Worm (Caenorhabditis elegans) whole organism, L2 larva: Measurements from ENCODE around the gene spe-39.

Experiments
- C34F6.9 ChIP-seq: fragments of 150-350 bp; optimal IDR thresholded peaks from 2 replicates; lab custom pipeline; 2014; ENCODE audit warnings: missing biosample characterization, missing genetic modification characterization
- F13H6.1 ChIP-seq: sonication (generic microtip); optimal IDR thresholded peaks from 2 replicates; lab custom pipeline; 2016; ENCODE audit warnings: missing genetic modification characterization, missing compliant biosample characterization
- ZK546.5 ChIP-seq: sonication (generic microtip); optimal IDR thresholded peaks from 2 replicates; lab custom pipeline; 2017; ENCODE audit warnings: missing biosample characterization, missing genetic modification characterization
- alr-1 ChIP-seq: fragments of 150-350 bp; optimal IDR thresholded peaks from 2 replicates; lab custom pipeline; 2014; ENCODE audit warnings: missing biosample characterization, missing genetic modification characterization
- aly-2 ChIP-seq: fragments of 150-350 bp; optimal IDR thresholded peaks from 2 replicates; lab custom pipeline; 2014; ENCODE audit warnings: missing biosample characterization, missing genetic modification characterization
- ama-1 ChIP-seq: fragments of 150-350 bp; optimal IDR thresholded peaks from 2 replicates; lab custom pipeline; 2018; ENCODE audit warnings: inconsistent platforms
- blmp-1 ChIP-seq: sonication (generic microtip); optimal IDR thresholded peaks from 2 replicates; lab custom pipeline; 2017; ENCODE audit warnings: missing genetic modification characterization, mild to moderate bottlenecking, missing compliant biosample characterization, antibody characterized with exemption, moderate library complexity; ENCODE audit not compliant: insufficient read depth
- ceh-82 ChIP-seq: fragments of 150-350 bp; optimal IDR thresholded peaks from 2 replicates; lab custom pipeline; 2014; ENCODE audit warnings: missing biosample characterization, missing genetic modification characterization
- egl-27 ChIP-seq: sonication (generic microtip); optimal IDR thresholded peaks from 3 replicates; lab custom pipeline; 2017; ENCODE audit warnings: missing biosample characterization, missing genetic modification reagents, missing genetic modification characterization
- elt-3 ChIP-seq: sonication (generic microtip); optimal IDR thresholded peaks from 2 replicates; lab custom pipeline; 2017; ENCODE audit warnings: missing biosample characterization, missing genetic modification characterization
- gmeb-1 ChIP-seq: fragments of 150-350 bp; optimal IDR thresholded peaks from 2 replicates; lab custom pipeline; 2014; ENCODE audit warnings: missing biosample characterization, missing genetic modification characterization
- lin-11 ChIP-seq: fragments of 150-350 bp; sonication (generic microtip); optimal IDR thresholded peaks from 2 replicates; lab custom pipeline; 2014; ENCODE audit warnings: missing biosample characterization, missing genetic modification characterization, inconsistent platforms, mixed read lengths
- lin-13 ChIP-seq: fragments of 150-350 bp; optimal IDR thresholded peaks from 2 replicates; lab custom pipeline; 2014; ENCODE audit warnings: missing biosample characterization, missing genetic modification reagents, missing genetic modification characterization
- lsy-2 ChIP-seq, 2 experiments: fragments of 150-350 bp in 1 of 2; sonication (generic microtip) in 1 of 2; optimal IDR thresholded peaks; 2 replicates each; lab custom pipeline; 2014 to 2017; ENCODE audit warnings: missing biosample characterization in 2 of 2, missing genetic modification characterization in 2 of 2
- mab-5 ChIP-seq: fragments of 150-350 bp; optimal IDR thresholded peaks from 2 replicates; lab custom pipeline; 2014; ENCODE audit warnings: missing biosample characterization, missing genetic modification characterization
- mbf-1 ChIP-seq: sonication (generic microtip); optimal IDR thresholded peaks from 2 replicates; lab custom pipeline; 2017; ENCODE audit warnings: missing biosample characterization, missing genetic modification characterization
- mdl-1 ChIP-seq, 2 experiments: fragments of 150-350 bp in 1 of 2; sonication (generic microtip) in 1 of 2; optimal IDR thresholded peaks; 2 replicates each; lab custom pipeline; 2017; ENCODE audit warnings: missing biosample characterization in 2 of 2, missing genetic modification characterization in 2 of 2
- nhr-10 ChIP-seq: sonication (generic microtip); optimal IDR thresholded peaks from 2 replicates; lab custom pipeline; 2017; ENCODE audit warnings: missing biosample characterization, missing genetic modification characterization
- nhr-12 ChIP-seq: fragments of 150-350 bp; optimal IDR thresholded peaks from 2 replicates; lab custom pipeline; 2014; ENCODE audit warnings: missing biosample characterization, missing genetic modification characterization
- nhr-129 ChIP-seq: fragments of 150-350 bp; optimal IDR thresholded peaks from 2 replicates; lab custom pipeline; 2014; ENCODE audit warnings: missing biosample characterization, missing genetic modification characterization
- nhr-21 ChIP-seq: fragments of 150-350 bp; optimal IDR thresholded peaks from 2 replicates; lab custom pipeline; 2014; ENCODE audit warnings: missing biosample characterization, missing genetic modification characterization
- nhr-25 ChIP-seq: fragments of 150-350 bp; sonication (generic microtip); optimal IDR thresholded peaks from 3 replicates; lab custom pipeline; 2014; ENCODE audit warnings: missing biosample characterization, missing genetic modification characterization
- nhr-6 ChIP-seq: fragments of 150-350 bp; optimal IDR thresholded peaks from 2 replicates; lab custom pipeline; 2014; ENCODE audit warnings: missing biosample characterization, missing genetic modification characterization
- nhr-77 ChIP-seq: fragments of 150-350 bp; optimal IDR thresholded peaks from 2 replicates; lab custom pipeline; 2014; ENCODE audit warnings: missing biosample characterization, missing genetic modification characterization
- peb-1 ChIP-seq: fragments of 150-350 bp; optimal IDR thresholded peaks from 2 replicates; lab custom pipeline; 2014; ENCODE audit warnings: missing biosample characterization, missing genetic modification characterization
- skn-1 ChIP-seq: sonication (generic microtip); optimal IDR thresholded peaks from 2 replicates; lab custom pipeline; 2017; ENCODE audit warnings: missing biosample characterization, missing genetic modification characterization
- sma-3 ChIP-seq: sonication (generic microtip); optimal IDR thresholded peaks from 2 replicates; lab custom pipeline; 2016; ENCODE audit warnings: missing genetic modification reagents, missing genetic modification characterization, missing compliant biosample characterization
- sma-9 ChIP-seq, 2 experiments: fragments of 150-350 bp in 1 of 2; sonication (generic microtip) in 1 of 2; optimal IDR thresholded peaks; 2 replicates each; lab custom pipeline; 2014 to 2016; ENCODE audit warnings: missing genetic modification characterization in 2 of 2, mild to moderate bottlenecking in 1 of 2, missing biosample characterization in 1 of 2, missing compliant biosample characterization in 1 of 2, missing genetic modification reagents in 1 of 2, moderate library complexity in 1 of 2
- snpc-4 ChIP-seq: fragments of 150-350 bp; optimal IDR thresholded peaks from 2 replicates; lab custom pipeline; 2014; ENCODE audit warnings: missing biosample characterization, missing genetic modification characterization
- unc-62 ChIP-seq: fragments of 150-350 bp; optimal IDR thresholded peaks from 2 replicates; lab custom pipeline; 2014; ENCODE audit warnings: missing biosample characterization, missing genetic modification reagents, missing genetic modification characterization
- ztf-11 ChIP-seq: sonication (generic microtip); optimal IDR thresholded peaks from 2 replicates; lab custom pipeline; 2017; ENCODE audit warnings: missing biosample characterization, missing genetic modification characterization
- ztf-4 ChIP-seq: fragments of 150-350 bp; optimal IDR thresholded peaks from 2 replicates; lab custom pipeline; 2014; ENCODE audit warnings: missing biosample characterization, missing genetic modification characterization

The spe-39 gene

ce11 chrV:6736108-6736507, 49.1 kb upstream of the spe-39 start:
- TF ChIP-seq nhr-25 = peak; percentile 51
- TF ChIP-seq mbf-1 (tag; lab: Kevin White, UChicago) = no peak
- TF ChIP-seq ZK546.5 (tag; lab: Kevin White, UChicago) = no peak
- TF ChIP-seq, all 48 proteins: peak for 1

- TF ChIP-seq alr-1 (tag; lab: Kevin White, UChicago) = no peak
- peak; percentile 56 for TF ChIP-seq nhr-25
- TF ChIP-seq peb-1 = no peak
- TF ChIP-seq lsy-2 (tag; optimal IDR thresholded peaks at IDR 0.05; lab: Kevin White, UChicago) = no peak
- peak; percentile 94 for TF ChIP-seq blmp-1 (tag; lab: Kevin White, UChicago)
- no peak for TF ChIP-seq skn-1 (tag; lab: Kevin White, UChicago)
Measured at ce11 chrV:6736877-6737276, 48.4 kb upstream of the spe-39 start.

- no peak for TF ChIP-seq mdl-1 (tag; optimal IDR thresholded peaks at IDR 0.05; lab: Kevin White, UChicago)
- no peak for TF ChIP-seq lsy-2 (tag; optimal IDR thresholded peaks at IDR 0.05; lab: Kevin White, UChicago)
- TF ChIP-seq ztf-4 = no peak
- peak; percentile 88 for TF ChIP-seq blmp-1 (tag; lab: Kevin White, UChicago)
- no peak for TF ChIP-seq sma-9 (GFP tag; optimal IDR thresholded peaks at IDR 0.05; lab: Kevin White, UChicago)
- TF ChIP-seq sma-9 (tag; optimal IDR thresholded peaks at IDR 0.05; lab: Kevin White, UChicago) = no peak
Measured at ce11 chrV:6744774-6745173, 40.5 kb upstream of the spe-39 start, which contains the start of gene T25F10.3. Gene T25F10.3, plus strand, starts transcription at chrV:6745081.

ce11 chrV:6751493-6752100, 33.7 kb upstream of the spe-39 start:
- TF ChIP-seq lin-13 (GFP tag; lab: Kevin White, UChicago) (no peak), sma-9 (GFP tag; optimal IDR thresholded peaks at IDR 0.05; lab: Kevin White, UChicago) (peak; percentile 52), sma-9 (tag; optimal IDR thresholded peaks at IDR 0.05; lab: Kevin White, UChicago) (no peak), nhr-129 (peak; percentile 34), F13H6.1 (tag; lab: Kevin White, UChicago) (peak; percentile 46), mab-5 (tag; lab: Kevin White, UChicago) (peak; percentile 34)
- TF ChIP-seq, all 48 proteins: peak for 4

- no peak for TF ChIP-seq nhr-10
- no peak for TF ChIP-seq nhr-21 (tag; lab: Kevin White, UChicago)
- TF ChIP-seq lin-13 (GFP tag; lab: Kevin White, UChicago) = no peak
- no peak for TF ChIP-seq peb-1
- TF ChIP-seq nhr-77 (tag; lab: Kevin White, UChicago) = no peak
- TF ChIP-seq nhr-6 = no peak
- no peak for TF ChIP-seq C34F6.9 (tag; lab: Kevin White, UChicago)
- TF ChIP-seq egl-27 (tag; lab: Kevin White, UChicago) = no peak
- no peak for TF ChIP-seq ztf-11 (tag; lab: Kevin White, UChicago)
- TF ChIP-seq sma-3 (GFP tag; lab: Kevin White, UChicago) = no peak
- no peak for TF ChIP-seq lin-11 (tag; lab: Kevin White, UChicago)
- no peak for TF ChIP-seq gmeb-1 (tag; lab: Kevin White, UChicago)
- no peak for TF ChIP-seq nhr-12
- no peak for TF ChIP-seq lsy-2 (tag; optimal IDR thresholded peaks at IDR 0.05; lab: Kevin White, UChicago)
- no peak for TF ChIP-seq alr-1 (tag; lab: Kevin White, UChicago)
- no peak for TF ChIP-seq ama-1 (lab: Kevin White, UChicago)
- TF ChIP-seq mbf-1 (tag; lab: Kevin White, UChicago) = no peak
- TF ChIP-seq, all 48 proteins: peak for 0
Measured at ce11 chrV:6753257-6753656, 32.0 kb upstream of the spe-39 start.

- TF ChIP-seq ztf-11 (tag; lab: Kevin White, UChicago) (no peak), mdl-1 (tag; optimal IDR thresholded peaks at IDR 0.05; lab: Kevin White, UChicago) (no peak), aly-2 (tag; lab: Kevin White, UChicago) (no peak), unc-62 (GFP tag; lab: Kevin White, UChicago) (no peak), lsy-2 (tag; optimal IDR thresholded peaks at IDR 0.05; lab: Kevin White, UChicago) (no peak), ceh-82 (tag; lab: Kevin White, UChicago) (no peak), nhr-6 (no peak), elt-3 (tag; lab: Kevin White, UChicago) (no peak), snpc-4 (no peak), nhr-21 (tag; lab: Kevin White, UChicago) (no peak)
Measured at ce11 chrV:6758017-6758416, 27.2 kb upstream of the spe-39 start, which contains the start of gene dbl-1. Gene dbl-1, plus strand, starts transcription at chrV:6758135.
